Worm (Caenorhabditis elegans) whole organism, L4 larva: ENCODE measurements around the gene epg-6.

Experiments
- ceh-28 ChIP-seq: fragments of 150-350 bp; optimal IDR thresholded peaks from 2 replicates; lab custom pipeline; 2014; ENCODE audit warnings: missing biosample characterization, missing genetic modification reagents, missing genetic modification characterization
- ceh-32 ChIP-seq: sonication (generic microtip); optimal IDR thresholded peaks from 2 replicates; lab custom pipeline; 2016; ENCODE audit warnings: mild to moderate bottlenecking, missing genetic modification characterization, missing compliant biosample characterization; ENCODE audit not compliant: poor library complexity
- daf-16 ChIP-seq, 3 experiments: sonication (generic microtip); optimal IDR thresholded peaks; 2 replicates each; lab custom pipeline; 2016 to 2017; ENCODE audit warnings: missing genetic modification characterization in 3 of 3, missing genetic modification reagents in 3 of 3, mild to moderate bottlenecking in 2 of 3, missing compliant biosample characterization in 2 of 3, missing biosample characterization in 1 of 3, moderate library complexity in 1 of 3
- daf-19 ChIP-seq: fragments of 200-800 bp; sonication (Bioruptor generic); conservative IDR thresholded peaks from 2 replicates; pipeline ENCODE4 v1.3.6; 2022; ENCODE audit warnings: missing genetic modification characterization, missing compliant biosample characterization
- dve-1 ChIP-seq: sonication (generic microtip); optimal IDR thresholded peaks from 2 replicates; lab custom pipeline; 2017; ENCODE audit warnings: antibody characterized with exemption, mild to moderate bottlenecking, missing genetic modification characterization, missing compliant biosample characterization; ENCODE audit not compliant: insufficient read depth
- egl-27 ChIP-seq: sonication (generic microtip); optimal IDR thresholded peaks from 3 replicates; lab custom pipeline; 2017; ENCODE audit warnings: missing biosample characterization, missing genetic modification reagents, missing genetic modification characterization
- fos-1 ChIP-seq: fragments of 150-350 bp; optimal IDR thresholded peaks from 2 replicates; lab custom pipeline; 2014; ENCODE audit warnings: missing biosample characterization, missing genetic modification characterization
- gei-8 ChIP-seq: fragments of 200-800 bp; sonication (Bioruptor generic); optimal IDR thresholded peaks from 2 replicates; lab custom pipeline; 2018; ENCODE audit warnings: mild to moderate bottlenecking, missing genetic modification characterization, missing compliant biosample characterization
- hif-1 ChIP-seq, 2 experiments: sonication (generic microtip); optimal IDR thresholded peaks; 2 replicates each; lab custom pipeline; 2016 to 2017; ENCODE audit warnings: missing compliant biosample characterization in 2 of 2, missing genetic modification characterization in 2 of 2, missing genetic modification reagents in 2 of 2, missing genotype in 2 of 2, mild to moderate bottlenecking in 1 of 2
- hlh-11 ChIP-seq: fragments of 200-800 bp; sonication (Bioruptor generic); optimal IDR thresholded peaks from 2 replicates; lab custom pipeline; 2018; ENCODE audit warnings: mild to moderate bottlenecking, missing genetic modification characterization, missing compliant biosample characterization
- hlh-30 ChIP-seq: sonication (generic microtip); optimal IDR thresholded peaks from 2 replicates; lab custom pipeline; 2017; ENCODE audit warnings: antibody characterized with exemption, mild to moderate bottlenecking, missing genetic modification characterization, missing compliant biosample characterization; ENCODE audit not compliant: insufficient read depth
- lsy-2 ChIP-seq, 2 experiments: fragments of 150-350 bp in 1 of 2; sonication (generic microtip) in 1 of 2; optimal IDR thresholded peaks; 2 replicates each; lab custom pipeline; 2014 to 2017; ENCODE audit warnings: missing biosample characterization in 2 of 2, missing genetic modification characterization in 2 of 2
- mep-1 ChIP-seq: fragments of 150-350 bp; sonication (generic microtip); optimal IDR thresholded peaks from 3 replicates; lab custom pipeline; 2014; ENCODE audit warnings: missing biosample characterization, missing genetic modification characterization
- mes-2 ChIP-seq: sonication (generic microtip); optimal IDR thresholded peaks from 2 replicates; lab custom pipeline; 2016; ENCODE audit warnings: missing genotype, mild to moderate bottlenecking, missing genetic modification characterization, missing compliant biosample characterization; ENCODE audit not compliant: poor library complexity, severe bottlenecking
- mxl-2 ChIP-seq: fragments of 200-800 bp; sonication (Bioruptor generic); conservative IDR thresholded peaks from 2 replicates; pipeline ENCODE4 v1.3.6; 2022; ENCODE audit warnings: missing genetic modification reagents, missing genetic modification characterization, missing compliant biosample characterization
- mxl-3 ChIP-seq: fragments of 200-800 bp; sonication (Bioruptor generic); optimal IDR thresholded peaks from 2 replicates; lab custom pipeline; 2018; ENCODE audit warnings: mild to moderate bottlenecking, missing genetic modification characterization, missing compliant biosample characterization
- nhr-102 ChIP-seq: sonication (generic microtip); optimal IDR thresholded peaks from 2 replicates; lab custom pipeline; 2016; ENCODE audit warnings: mild to moderate bottlenecking, missing genetic modification characterization, moderate library complexity, missing compliant biosample characterization
- nhr-11 ChIP-seq: fragments of 150-350 bp; optimal IDR thresholded peaks from 2 replicates; lab custom pipeline; 2014; ENCODE audit warnings: missing biosample characterization, missing genetic modification characterization
- nhr-237 ChIP-seq: sonication (generic microtip); optimal IDR thresholded peaks from 2 replicates; lab custom pipeline; 2017; ENCODE audit warnings: missing biosample characterization, missing genetic modification characterization
- nhr-25 ChIP-seq: sonication (generic microtip); optimal IDR thresholded peaks from 2 replicates; lab custom pipeline; 2017; ENCODE audit warnings: missing genetic modification characterization, mild to moderate bottlenecking, missing compliant biosample characterization, antibody characterized with exemption, moderate library complexity, borderline replicate concordance; ENCODE audit not compliant: insufficient read depth
- nhr-28 ChIP-seq: fragments of 150-350 bp; optimal IDR thresholded peaks from 2 replicates; lab custom pipeline; 2014; ENCODE audit warnings: missing biosample characterization, missing genetic modification characterization
- nhr-77 ChIP-seq: fragments of 150-350 bp; optimal IDR thresholded peaks from 2 replicates; lab custom pipeline; 2014; ENCODE audit warnings: missing biosample characterization, missing genetic modification characterization
- pha-4 ChIP-seq, 2 experiments: fragments of 150-350 bp in 1 of 2; fragments of 200-800 bp in 1 of 2; sonication (Bioruptor generic) in 1 of 2; IDR thresholded peaks in 1 of 2; optimal IDR thresholded peaks in 1 of 2; 2 replicates each; pipeline versions ENCODE4 v1.3.6 to Lab custom; 2014 to 2022; ENCODE audit warnings: missing genetic modification characterization in 2 of 2, missing genetic modification reagents in 2 of 2, missing biosample characterization in 1 of 2, missing compliant biosample characterization in 1 of 2
- php-3 ChIP-seq: fragments of 200-800 bp; sonication (Bioruptor generic); IDR thresholded peaks from 2 replicates; pipeline ENCODE4 v1.3.6; 2022; ENCODE audit warnings: missing genetic modification reagents, missing genetic modification characterization, missing compliant biosample characterization
- pqm-1 ChIP-seq: sonication (generic microtip); optimal IDR thresholded peaks from 2 replicates; lab custom pipeline; 2017; ENCODE audit warnings: missing biosample characterization, missing genetic modification characterization
- set-16 ChIP-seq: fragments of 200-800 bp; sonication (Bioruptor generic); IDR thresholded peaks from 2 replicates; pipeline ENCODE4 v1.3.6; 2022; ENCODE audit warnings: missing genetic modification reagents, missing genetic modification characterization, missing compliant biosample characterization
- snpc-4 ChIP-seq: fragments of 150-350 bp; optimal IDR thresholded peaks from 2 replicates; lab custom pipeline; 2014; ENCODE audit warnings: missing biosample characterization, missing genetic modification characterization
- spr-1 ChIP-seq: sonication (generic microtip); optimal IDR thresholded peaks from 2 replicates; lab custom pipeline; 2016; ENCODE audit warnings: mild to moderate bottlenecking, missing genetic modification characterization, missing compliant biosample characterization
- spr-3 ChIP-seq: fragments of 200-800 bp; sonication (Bioruptor generic); optimal IDR thresholded peaks from 2 replicates; lab custom pipeline; 2018; ENCODE audit warnings: mild to moderate bottlenecking, missing genetic modification characterization, missing compliant biosample characterization
- tra-1 ChIP-seq: fragments of 200-800 bp; sonication (Bioruptor generic); IDR thresholded peaks from 2 replicates; pipeline ENCODE4 v1.3.6; 2022; ENCODE audit warnings: missing genetic modification reagents, missing genetic modification characterization, missing compliant biosample characterization
- vab-7 ChIP-seq: fragments of 200-800 bp; sonication (Bioruptor generic); IDR thresholded peaks from 2 replicates; pipeline ENCODE4 v1.3.6; 2022; ENCODE audit warnings: missing genetic modification reagents, missing genetic modification characterization, missing compliant biosample characterization
- zfp-3 ChIP-seq: fragments of 200-800 bp; sonication (Bioruptor generic); conservative IDR thresholded peaks from 2 replicates; pipeline ENCODE4 v1.3.6; 2022; ENCODE audit warnings: missing genetic modification reagents, missing genetic modification characterization, missing compliant biosample characterization
- ztf-11 ChIP-seq: fragments of 150-350 bp; optimal IDR thresholded peaks from 2 replicates; lab custom pipeline; 2014; ENCODE audit warnings: missing biosample characterization, missing genetic modification characterization
- ztf-7 ChIP-seq: fragments of 150-350 bp; optimal IDR thresholded peaks from 2 replicates; lab custom pipeline; 2014; ENCODE audit warnings: missing biosample characterization, missing genetic modification characterization

The epg-6 gene

DNA sequence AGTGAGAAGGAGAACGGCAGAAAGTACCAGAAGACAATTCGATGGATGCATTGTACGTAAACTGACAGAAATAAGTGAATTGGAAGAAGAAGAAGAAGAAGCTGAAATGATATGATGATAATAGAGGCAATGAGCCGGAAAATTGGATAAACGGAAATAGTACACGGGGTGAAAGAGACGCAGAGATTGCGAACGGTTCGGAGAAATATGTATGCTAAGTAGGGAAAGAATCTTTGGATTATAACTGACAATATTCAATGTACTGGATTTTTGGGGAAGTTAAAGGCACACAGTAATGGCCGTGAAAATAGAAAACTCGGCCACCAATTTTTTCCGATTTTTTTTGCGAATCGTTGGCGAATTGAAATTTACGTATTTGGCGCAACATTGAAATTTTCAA, 24.7 kb downstream of the epg-6 start, which contains the start of gene Y45F3A.4:
Gene Y45F3A.4, minus strand, starts transcription at position 101 of the 400 bp plus-strand sequence.
- 0 out of 2 replicates have a peak, but pooled peaks have one; percentile 8 for TF ChIP-seq tra-1
- no peak for TF ChIP-seq hif-1 (tag; optimal IDR thresholded peaks at IDR 0.05; lab: Kevin White, UChicago)

DNA sequence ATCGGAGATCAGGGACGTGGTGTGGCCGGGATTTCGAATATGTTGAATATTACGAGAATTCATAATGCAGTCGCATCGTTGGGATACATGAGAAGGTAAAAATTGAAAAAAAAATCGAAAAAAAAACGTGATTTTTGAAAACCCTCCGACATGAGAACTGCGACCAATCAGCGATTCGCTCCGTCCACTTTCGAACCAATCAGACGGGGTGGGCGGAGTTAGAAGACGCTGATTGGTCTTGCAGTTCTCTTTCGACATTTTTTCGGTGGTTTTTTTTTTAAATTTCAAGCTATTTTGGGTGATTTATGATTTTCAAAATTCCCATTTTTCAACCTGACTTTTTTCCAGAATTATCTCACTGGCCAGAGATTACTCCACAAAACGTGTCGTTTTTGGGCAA, 30.7 kb downstream of the epg-6 start:
- TF ChIP-seq lsy-2 (tag; optimal IDR thresholded peaks at IDR 0.05; lab: Kevin White, UChicago): no peak

DNA sequence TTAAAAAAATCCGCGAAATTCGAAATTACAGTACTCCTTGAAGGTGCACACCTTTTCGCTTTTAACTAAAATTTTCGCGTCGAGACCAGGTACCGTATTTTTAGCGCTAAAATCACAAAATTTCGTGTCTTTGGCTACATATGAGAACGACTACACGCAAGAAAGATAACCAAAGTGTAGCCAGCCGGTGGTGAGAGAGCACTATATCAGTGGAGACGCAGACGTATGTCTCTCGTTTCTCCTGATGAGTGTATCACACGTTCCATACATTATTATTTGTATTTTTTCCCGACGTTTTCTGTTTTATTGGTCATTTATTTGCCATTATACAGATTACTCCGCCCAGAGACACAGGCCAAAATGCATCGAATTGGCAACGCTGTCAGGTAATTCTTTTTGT, 34.1 kb downstream of the epg-6 start, which contains the start of gene acdh-11:
Gene acdh-11, plus strand, starts transcription at position 333 of the 400 bp plus-strand sequence.
- TF ChIP-seq hif-1 (tag; optimal IDR thresholded peaks at IDR 0.05; lab: Kevin White, UChicago) (peak in 1 of 2 experiments; percentile 2), pha-4 (GFP tag; IDR thresholded peaks at IDR 0.05; lab: Robert Waterston, UW) (no peak), pha-4 (tag; optimal IDR thresholded peaks at IDR 0.05; lab: Kevin White, UChicago) (no peak), php-3 (peak; percentile 36; the same call in 1 of the 2 replicates), pqm-1 (tag; lab: Kevin White, UChicago) (no peak), hlh-11 (tag; lab: Kevin White, UChicago) (peak; percentile 79), vab-7 (GFP tag; lab: Robert Waterston, UW) (no peak), mes-2 (tag; lab: Kevin White, UChicago) (peak; percentile 26), nhr-28 (tag; lab: Kevin White, UChicago) (peak; percentile 98), dve-1 (tag; lab: Kevin White, UChicago) (peak; percentile 65), daf-16 (GFP tag; optimal IDR thresholded peaks at IDR 0.05; lab: Kevin White, UChicago) (no peak), daf-16 (tag; optimal IDR thresholded peaks at IDR 0.05; lab: Kevin White, UChicago) (peak; percentile 42), nhr-25 (tag; lab: Kevin White, UChicago) (no peak), snpc-4 (tag; lab: Kevin White, UChicago) (no peak), ceh-28 (tag; lab: Kevin White, UChicago) (no peak), hlh-30 (tag; lab: Kevin White, UChicago) (peak; percentile 56), nhr-77 (tag; lab: Kevin White, UChicago) (peak; percentile 14), fos-1 (tag; lab: Kevin White, UChicago) (no peak), lsy-2 (tag; optimal IDR thresholded peaks at IDR 0.05; lab: Kevin White, UChicago) (peak in 1 of 2 experiments; percentile 51), nhr-11 (peak; percentile 11), mep-1 (tag; lab: Kevin White, UChicago) (peak; percentile 28), mxl-3 (GFP tag; lab: Kevin White, UChicago) (peak; percentile 55), nhr-102 (tag; lab: Kevin White, UChicago) (peak; percentile 35)
- TF ChIP-seq, all 104 proteins: peak for 14

DNA sequence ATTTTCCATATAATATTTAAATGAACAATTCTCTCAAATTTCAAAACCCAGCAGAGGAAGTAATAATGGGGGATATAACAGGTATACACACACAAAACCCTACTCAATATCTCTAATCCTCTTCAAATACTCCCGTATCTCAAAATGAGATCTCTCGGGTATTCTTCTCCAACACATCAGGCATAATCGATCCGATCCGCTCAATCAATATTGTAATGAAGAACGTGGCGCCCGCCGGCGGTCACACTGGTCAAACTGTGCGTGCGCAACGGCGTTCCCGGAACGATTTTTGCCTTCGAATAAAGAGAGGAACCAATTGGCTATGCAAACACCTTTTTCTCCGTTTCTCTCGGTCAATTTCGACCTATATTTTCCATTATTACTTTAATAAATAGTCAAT, 37.4 kb downstream of the epg-6 start:
- no peak for TF ChIP-seq php-3
- TF ChIP-seq egl-27 (tag; lab: Kevin White, UChicago): no peak
- TF ChIP-seq ceh-28 (tag; lab: Kevin White, UChicago): peak; percentile 23

DNA sequence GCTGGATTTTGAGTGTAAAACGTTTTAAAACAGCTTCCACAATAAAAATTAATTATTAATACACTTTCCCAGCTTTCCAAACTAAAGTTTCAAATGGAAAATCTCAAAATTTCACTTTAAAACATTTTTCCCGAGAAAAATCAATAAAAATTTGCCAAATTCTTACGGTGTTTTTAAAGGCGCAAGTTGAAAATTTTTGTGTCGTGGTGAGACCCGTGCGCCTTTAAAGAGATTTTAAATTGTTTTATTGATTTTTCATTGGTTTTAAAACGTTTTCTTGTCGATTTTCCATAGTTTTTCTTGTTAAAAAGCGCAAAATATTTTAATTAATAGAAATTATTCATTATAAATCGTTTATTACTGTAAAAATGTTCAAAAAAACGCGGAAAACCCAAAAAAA, 38.1 kb downstream of the epg-6 start, which contains the start of gene Y45F3A.1:
Gene Y45F3A.1, minus strand, starts transcription at position 12 of the 400 bp plus-strand sequence.
- TF ChIP-seq ztf-7 (no peak), spr-3 (GFP tag; lab: Kevin White, UChicago) (no peak), ztf-11 (tag; lab: Kevin White, UChicago) (no peak), hlh-30 (tag; lab: Kevin White, UChicago) (no peak), gei-8 (GFP tag; lab: Kevin White, UChicago) (no peak), ceh-32 (no peak), nhr-237 (no peak), mxl-2 (no peak), spr-1 (tag; lab: Kevin White, UChicago) (no peak), daf-19 (GFP tag; lab: Robert Waterston, UW) (no peak), zfp-3 (GFP tag; lab: Robert Waterston, UW) (no peak), set-16 (GFP tag; lab: Robert Waterston, UW) (no peak)
- TF ChIP-seq, all 104 proteins: peak for 0
